Fruit fly (Drosophila melanogaster) Kc167 (cell line): ENCODE measurements around the gene CG31955.

Experiments
- Myc ChIP-seq: fragments of >200 bp; optimal IDR thresholded peaks from 2 replicates; lab custom pipeline; 2017; ENCODE audit warnings: missing external identifiers
- Sin3A ChIP-seq: fragments of >200 bp; optimal IDR thresholded peaks from 2 replicates; lab custom pipeline; 2018; ENCODE audit warnings: missing external identifiers
- h ChIP-seq: fragments of >200 bp; optimal IDR thresholded peaks from 3 replicates; lab custom pipeline; 2018; ENCODE audit warnings: missing external identifiers
- insv ChIP-seq: fragments of >200 bp; optimal IDR thresholded peaks from 3 replicates; lab custom pipeline; 2018; ENCODE audit warnings: missing external identifiers
- psq ChIP-seq: fragments of >200 bp; optimal IDR thresholded peaks from 2 replicates; lab custom pipeline; 2017; ENCODE audit warnings: missing external identifiers
- ttk ChIP-seq: sonication (Bioruptor generic); optimal IDR thresholded peaks from 2 replicates; lab custom pipeline; 2017; ENCODE audit warnings: missing external identifiers

Gene CG31955

dm6 chr2L:3696438-3696837 lies 16.5 kb downstream of the CG31955 start, which contains the start of gene IM33:
Gene IM33 (minus strand): TSS chr2L:3696658.
- no peak for TF ChIP-seq psq (lab: Kevin White, UChicago)
- no peak for TF ChIP-seq Sin3A (lab: Kevin White, UChicago)
- no peak for TF ChIP-seq Myc (lab: Kevin White, UChicago)
- TF ChIP-seq ttk (lab: Kevin White, UChicago): no peak
- no peak for TF ChIP-seq insv (lab: Kevin White, UChicago)
- no peak for TF ChIP-seq h

- TF ChIP-seq ttk (lab: Kevin White, UChicago) (no peak), h (no peak), Myc (lab: Kevin White, UChicago) (no peak), Sin3A (lab: Kevin White, UChicago) (no peak), psq (lab: Kevin White, UChicago) (no peak), insv (lab: Kevin White, UChicago) (no peak)
These were observed 17.5 kb downstream of the CG31955 start, which contains the start of gene CG16713 for dm6 chr2L:3695361-3695818. Gene CG16713 (minus strand): TSS chr2L:3695411.

- TF ChIP-seq Sin3A (lab: Kevin White, UChicago): no peak
- TF ChIP-seq h: no peak
- no peak for TF ChIP-seq ttk (lab: Kevin White, UChicago)
- no peak for TF ChIP-seq Myc (lab: Kevin White, UChicago)
- TF ChIP-seq insv (lab: Kevin White, UChicago): no peak
- no peak for TF ChIP-seq psq (lab: Kevin White, UChicago)
These were observed 18.0 kb downstream of the CG31955 start, which contains the start of gene CG43165 for dm6 chr2L:3694920-3695319. Gene CG43165 (minus strand): TSS chr2L:3695020.

dm6 chr2L:3693805-3694204 lies 19.1 kb downstream of the CG31955 start, which contains the start of gene Acp24A4:
Gene Acp24A4 (minus strand): TSS chr2L:3693905.
- TF ChIP-seq h: no peak
- TF ChIP-seq psq (lab: Kevin White, UChicago): no peak
- TF ChIP-seq ttk (lab: Kevin White, UChicago): no peak
- no peak for TF ChIP-seq Myc (lab: Kevin White, UChicago)
- TF ChIP-seq insv (lab: Kevin White, UChicago): no peak
- TF ChIP-seq Sin3A (lab: Kevin White, UChicago): no peak

dm6 chr2L:3693082-3693481 lies 19.8 kb downstream of the CG31955 start, which contains the start of gene CG3513:
Gene CG3513 (minus strand): TSS chr2L:3693182.
- TF ChIP-seq ttk (lab: Kevin White, UChicago) (no peak), Myc (lab: Kevin White, UChicago) (no peak), insv (lab: Kevin White, UChicago) (no peak), h (no peak), Sin3A (lab: Kevin White, UChicago) (no peak), psq (lab: Kevin White, UChicago) (no peak)

dm6 chr2L:3692466-3692865 lies 20.4 kb downstream of the CG31955 start, which contains the start of gene CG16704:
Gene CG16704 (minus strand): TSS chr2L:3692587.
- no peak for TF ChIP-seq Myc (lab: Kevin White, UChicago)
- no peak for TF ChIP-seq h
- no peak for TF ChIP-seq insv (lab: Kevin White, UChicago)
- TF ChIP-seq Sin3A (lab: Kevin White, UChicago): no peak

- no peak for TF ChIP-seq h
- TF ChIP-seq ttk (lab: Kevin White, UChicago): no peak
- TF ChIP-seq psq (lab: Kevin White, UChicago): no peak
- TF ChIP-seq Sin3A (lab: Kevin White, UChicago): no peak
- no peak for TF ChIP-seq insv (lab: Kevin White, UChicago)
- no peak for TF ChIP-seq Myc (lab: Kevin White, UChicago)
These were observed 27.6 kb downstream of the CG31955 start for dm6 chr2L:3685139-3685851.

- TF ChIP-seq insv (lab: Kevin White, UChicago) (no peak), psq (lab: Kevin White, UChicago) (no peak), Myc (lab: Kevin White, UChicago) (no peak), h (no peak), ttk (lab: Kevin White, UChicago) (no peak), Sin3A (lab: Kevin White, UChicago) (no peak)
These were observed 30.4 kb downstream of the CG31955 start for dm6 chr2L:3682489-3682888.

dm6 chr2L:3681338-3681737 lies 31.6 kb downstream of the CG31955 start:
- TF ChIP-seq Sin3A (lab: Kevin White, UChicago) (no peak), insv (lab: Kevin White, UChicago) (no peak), Myc (lab: Kevin White, UChicago) (no peak), psq (lab: Kevin White, UChicago) (no peak)

dm6 chr2L:3675770-3676169 lies 37.1 kb downstream of the CG31955 start:
- no peak for TF ChIP-seq insv (lab: Kevin White, UChicago)
- no peak for TF ChIP-seq psq (lab: Kevin White, UChicago)
- no peak for TF ChIP-seq h
- no peak for TF ChIP-seq ttk (lab: Kevin White, UChicago)

dm6 chr2L:3670481-3670880 lies 42.4 kb downstream of the CG31955 start, which contains the start of gene Sfp24Bc:
Gene Sfp24Bc (minus strand): TSS chr2L:3670581.
- TF ChIP-seq psq (lab: Kevin White, UChicago) (no peak), ttk (lab: Kevin White, UChicago) (no peak), insv (lab: Kevin White, UChicago) (no peak), Sin3A (lab: Kevin White, UChicago) (no peak), Myc (lab: Kevin White, UChicago) (no peak), h (no peak)

- TF ChIP-seq ttk (lab: Kevin White, UChicago): no peak
- no peak for TF ChIP-seq psq (lab: Kevin White, UChicago)
- no peak for TF ChIP-seq insv (lab: Kevin White, UChicago)
- TF ChIP-seq h: no peak
- no peak for TF ChIP-seq Myc (lab: Kevin White, UChicago)
- no peak for TF ChIP-seq Sin3A (lab: Kevin White, UChicago)
These were observed 43.2 kb downstream of the CG31955 start, which contains the start of gene Sfp24Bb for dm6 chr2L:3669675-3670074. Gene Sfp24Bb (minus strand): TSS chr2L:3669775.
